Worm (Caenorhabditis elegans): Measurements from ENCODE around the gene orc-2.

ce11 chrII:10873631-10874030, at the start of gene orc-2:
- TF ChIP-seq nhr-11 (tag; optimal IDR thresholded peaks at IDR 0.05) (no peak), blmp-1 (tag; optimal IDR thresholded peaks at IDR 0.05; ENCODE audit: insufficient read depth) (no peak), nhr-237 (tag; optimal IDR thresholded peaks at IDR 0.05) (no peak), ztf-11 (tag; optimal IDR thresholded peaks at IDR 0.05) (no peak)
